Fruit fly (Drosophila melanogaster) Kc167 (cell line): ENCODE results near the gene Ctns.
A peak's percentile ranks its signal among the peaks of the same experiment; 100 is the strongest.

Experiments used
- Myc ChIP-seq: fragments of >200 bp; optimal IDR thresholded peaks from 2 replicates; lab custom pipeline; 2017; ENCODE audit warnings: missing external identifiers
- Sin3A ChIP-seq: fragments of >200 bp; optimal IDR thresholded peaks from 2 replicates; lab custom pipeline; 2018; ENCODE audit warnings: missing external identifiers
- h ChIP-seq: fragments of >200 bp; optimal IDR thresholded peaks from 3 replicates; lab custom pipeline; 2018; ENCODE audit warnings: missing external identifiers
- insv ChIP-seq: fragments of >200 bp; optimal IDR thresholded peaks from 3 replicates; lab custom pipeline; 2018; ENCODE audit warnings: missing external identifiers
- psq ChIP-seq: fragments of >200 bp; optimal IDR thresholded peaks from 2 replicates; lab custom pipeline; 2017; ENCODE audit warnings: missing external identifiers
- ttk ChIP-seq: sonication (Bioruptor generic); optimal IDR thresholded peaks from 2 replicates; lab custom pipeline; 2017; ENCODE audit warnings: missing external identifiers

Gene Ctns

dm6 chr3R:23058858-23059257, at the start of gene Ctns:
Gene Ctns (minus strand): TSS chr3R:23058958.
- TF ChIP-seq ttk, result no peak
- TF ChIP-seq Myc (lab: Kevin White, UChicago), result no peak
- no peak for TF ChIP-seq Sin3A
- TF ChIP-seq insv (lab: Kevin White, UChicago), result no peak
- TF ChIP-seq psq (lab: Kevin White, UChicago), result no peak
- TF ChIP-seq h (lab: Kevin White, UChicago), result no peak

- TF ChIP-seq insv (lab: Kevin White, UChicago), result no peak
- no peak for TF ChIP-seq psq (lab: Kevin White, UChicago)
- TF ChIP-seq Sin3A, result no peak
- no peak for TF ChIP-seq Myc (lab: Kevin White, UChicago)
- TF ChIP-seq ttk, result no peak
These were observed 40.5 kb upstream of the Ctns start, which contains the start of gene CG6738 for dm6 chr3R:23099233-23099632. Gene CG6738 (plus strand): TSS chr3R:23099533.

- TF ChIP-seq Myc (lab: Kevin White, UChicago) (no peak), Sin3A (no peak), insv (lab: Kevin White, UChicago) (no peak)
These were observed 38.5 kb upstream of the Ctns start, which contains the start of gene CG6733 for dm6 chr3R:23097197-23097809. Gene CG6733 (plus strand): TSS chr3R:23097728.

- TF ChIP-seq psq (lab: Kevin White, UChicago) (no peak), insv (lab: Kevin White, UChicago) (no peak), ttk (no peak), h (lab: Kevin White, UChicago) (no peak), Sin3A (no peak), Myc (lab: Kevin White, UChicago) (no peak)
These were observed 36.6 kb upstream of the Ctns start, which contains the start of gene CG17109 for dm6 chr3R:23095346-23095745. Gene CG17109 (plus strand): TSS chr3R:23095690.

- TF ChIP-seq ttk (no peak), h (lab: Kevin White, UChicago) (no peak), Myc (lab: Kevin White, UChicago) (no peak), insv (lab: Kevin White, UChicago) (no peak), Sin3A (no peak), psq (lab: Kevin White, UChicago) (no peak)
These were observed 32.9 kb upstream of the Ctns start, which contains the start of the genes CG17110 and CG6726 for dm6 chr3R:23091586-23092228. Gene CG17110 (plus strand): TSS chr3R:23091724. Gene CG6726 (plus strand): TSS chr3R:23091724.

dm6 chr3R:23088252-23088651, 29.5 kb upstream of the Ctns start:
- TF ChIP-seq psq (lab: Kevin White, UChicago) (no peak), ttk (no peak), insv (lab: Kevin White, UChicago) (no peak)

- TF ChIP-seq ttk (no peak), Myc (lab: Kevin White, UChicago) (no peak), insv (lab: Kevin White, UChicago) (no peak), psq (lab: Kevin White, UChicago) (no peak), h (lab: Kevin White, UChicago) (no peak), Sin3A (no peak)
These were observed 22.5 kb upstream of the Ctns start for dm6 chr3R:23081265-23081664.

dm6 chr3R:23074480-23074879, 15.7 kb upstream of the Ctns start:
- TF ChIP-seq Myc (lab: Kevin White, UChicago), result no peak
- TF ChIP-seq insv (lab: Kevin White, UChicago), result no peak
- TF ChIP-seq Sin3A, result no peak
- TF ChIP-seq ttk, result no peak
- no peak for TF ChIP-seq psq (lab: Kevin White, UChicago)
- no peak for TF ChIP-seq h (lab: Kevin White, UChicago)

- TF ChIP-seq h (lab: Kevin White, UChicago) (no peak), insv (lab: Kevin White, UChicago) (no peak), Myc (lab: Kevin White, UChicago) (no peak), ttk (no peak), Sin3A (no peak), psq (lab: Kevin White, UChicago) (no peak)
These were observed 8.6 kb upstream of the Ctns start, which contains the start of gene CG17111 for dm6 chr3R:23067209-23067826. Gene CG17111 (minus strand): TSS chr3R:23067259.

- TF ChIP-seq h (lab: Kevin White, UChicago) (no peak), Sin3A (no peak), ttk (no peak), psq (lab: Kevin White, UChicago) (no peak), Myc (lab: Kevin White, UChicago) (no peak), insv (lab: Kevin White, UChicago) (no peak)
These were observed 2.5 kb upstream of the Ctns start, which contains the start of the genes sav and Ublcp1 for dm6 chr3R:23061209-23061608. Gene sav (minus strand): TSS chr3R:23061304. Gene Ublcp1 (plus strand): TSS chr3R:23061493.

- TF ChIP-seq ttk (peak; percentile 92), insv (lab: Kevin White, UChicago) (no peak)
These were observed 1.4 kb upstream of the Ctns start for dm6 chr3R:23060166-23060565.

- TF ChIP-seq h (lab: Kevin White, UChicago) (no peak), insv (lab: Kevin White, UChicago) (no peak), Myc (lab: Kevin White, UChicago) (no peak), ttk (no peak), psq (lab: Kevin White, UChicago) (no peak), Sin3A (no peak)
These were observed 1.4 kb downstream of the Ctns start for dm6 chr3R:23057390-23057789.
